Worm (Caenorhabditis elegans): Measurements from ENCODE around the gene pdi-2.

Gene pdi-2

DNA sequence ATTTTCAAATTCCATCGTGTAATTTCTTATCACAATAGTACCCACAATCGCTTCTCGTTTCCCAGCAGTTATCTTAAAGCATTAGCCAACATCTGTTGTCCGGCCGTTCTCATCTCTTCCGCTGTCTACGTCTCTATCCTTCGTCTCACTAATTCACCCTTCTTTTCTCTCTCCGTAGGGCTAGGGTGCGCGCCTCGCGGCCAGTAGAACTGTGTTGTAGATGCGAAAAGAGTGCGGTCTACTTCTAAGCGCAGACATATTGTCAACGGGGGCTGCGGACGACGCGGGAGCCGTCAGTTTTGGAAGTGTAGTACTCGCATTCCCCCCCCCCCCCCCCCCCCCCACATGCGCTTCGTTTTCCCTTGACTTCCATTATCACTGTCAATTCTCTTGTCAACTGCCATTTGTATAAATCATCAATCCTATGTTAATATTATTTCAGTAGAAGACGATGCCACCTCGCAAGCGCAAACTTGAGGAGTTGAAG lies 10.3 kb upstream of the pdi-2 start, which contains the start of gene spr-3:
spr-3 (plus strand) TSS at position 437 of the 487 bp plus-strand sequence.
- no peak for TF ChIP-seq tbx-8 (GFP tag; optimal IDR thresholded peaks at IDR 0.05)
- no peak for TF ChIP-seq bed-3 (GFP tag; optimal IDR thresholded peaks at IDR 0.05)
- no peak for TF ChIP-seq nhr-2 (tag; optimal IDR thresholded peaks at IDR 0.05)
- no peak for TF ChIP-seq unc-39 (tag; optimal IDR thresholded peaks at IDR 0.05)
- no peak for TF ChIP-seq ceh-43 (GFP tag; optimal IDR thresholded peaks at IDR 0.05)
- no peak for TF ChIP-seq nhr-237 (tag; optimal IDR thresholded peaks at IDR 0.05)
- TF ChIP-seq unc-62 (GFP tag; optimal IDR thresholded peaks at IDR 0.05): no peak
- no peak for TF ChIP-seq hlh-1 (tag; optimal IDR thresholded peaks at IDR 0.05)
- TF ChIP-seq nhr-12 (tag; optimal IDR thresholded peaks at IDR 0.05): no peak
- TF ChIP-seq mls-2 (tag; optimal IDR thresholded peaks at IDR 0.05): peak; percentile 3
- peak; percentile 86 for TF ChIP-seq ham-2 (GFP tag; optimal IDR thresholded peaks at IDR 0.05)
- no peak for TF ChIP-seq elt-1 (tag; optimal IDR thresholded peaks at IDR 0.05; ENCODE audit: borderline replicate concordance, insufficient read depth)
- no peak for TF ChIP-seq mab-5 (tag; optimal IDR thresholded peaks at IDR 0.05)
- TF ChIP-seq nhr-76 (tag; optimal IDR thresholded peaks at IDR 0.05): no peak
- TF ChIP-seq elt-3 (tag; optimal IDR thresholded peaks at IDR 0.05): no peak
- TF ChIP-seq M03D4.4 (tag; optimal IDR thresholded peaks at IDR 0.05): no peak
- TF ChIP-seq ceh-83 (GFP tag; optimal IDR thresholded peaks at IDR 0.05): no peak
- TF ChIP-seq flh-1 (GFP tag; optimal IDR thresholded peaks at IDR 0.05): no peak
- TF ChIP-seq ztf-11 (tag; optimal IDR thresholded peaks at IDR 0.05): no peak
- TF ChIP-seq sem-2 (GFP tag; optimal IDR thresholded peaks at IDR 0.05): no peak
- TF ChIP-seq lsy-2 (tag; optimal IDR thresholded peaks at IDR 0.05): no peak
- no peak for TF ChIP-seq zip-8 (tag; optimal IDR thresholded peaks at IDR 0.05)
- no peak for TF ChIP-seq nhr-28 (tag; optimal IDR thresholded peaks at IDR 0.05)
- no peak for TF ChIP-seq unc-120 (tag; optimal IDR thresholded peaks at IDR 0.05; ENCODE audit: poor library complexity, severe bottlenecking)
- TF ChIP-seq lin-13 (tag; optimal IDR thresholded peaks at IDR 0.05): no peak
- TF ChIP-seq lin-32 (GFP tag; optimal IDR thresholded peaks at IDR 0.05): peak; percentile 85
- no peak for TF ChIP-seq ceh-39 (tag; optimal IDR thresholded peaks at IDR 0.05)
- TF ChIP-seq cnd-1 (tag; optimal IDR thresholded peaks at IDR 0.05): peak; percentile 30
- TF ChIP-seq mep-1 (tag; optimal IDR thresholded peaks at IDR 0.05): no peak
- TF ChIP-seq ces-1 (GFP tag; optimal IDR thresholded peaks at IDR 0.05): peak; percentile 18
- TF ChIP-seq sptf-1 (tag; optimal IDR thresholded peaks at IDR 0.05): peak; percentile 38
- no peak for TF ChIP-seq drap-1 (GFP tag; optimal IDR thresholded peaks at IDR 0.05)
- no peak for TF ChIP-seq snpc-4 (tag; optimal IDR thresholded peaks at IDR 0.05)
- no peak for TF ChIP-seq blmp-1 (tag; optimal IDR thresholded peaks at IDR 0.05)
- peak; percentile 20 for TF ChIP-seq pha-4 (tag; optimal IDR thresholded peaks at IDR 0.05)

ce11 chrX:4516758-4517157 lies 7.2 kb upstream of the pdi-2 start:
- no peak for TF ChIP-seq M03D4.4 (tag; optimal IDR thresholded peaks at IDR 0.05)
- peak; percentile 53 for TF ChIP-seq ces-1 (GFP tag; optimal IDR thresholded peaks at IDR 0.05)

DNA sequence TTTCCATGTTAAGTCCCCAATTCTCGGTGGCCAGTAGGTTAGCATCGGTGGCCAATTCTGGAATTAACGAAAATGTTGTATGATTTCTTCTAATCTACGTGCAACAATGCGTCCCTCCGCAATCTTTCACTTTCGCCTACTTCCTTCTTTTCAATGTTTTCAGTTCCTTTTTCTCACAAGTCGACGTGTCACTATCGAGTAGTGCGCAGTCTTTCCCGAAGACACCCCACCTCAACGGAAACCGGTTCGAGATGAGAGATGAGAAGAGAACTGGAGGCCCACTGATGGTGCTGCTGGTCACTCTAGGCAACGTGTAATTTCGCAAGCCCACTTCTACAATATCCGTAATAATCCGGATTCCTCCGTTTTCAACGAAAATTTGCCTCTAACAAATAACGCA lies 4.0 kb upstream of the pdi-2 start:
- TF ChIP-seq lin-13 (tag; optimal IDR thresholded peaks at IDR 0.05) (no peak), elt-3 (tag; optimal IDR thresholded peaks at IDR 0.05) (no peak), nhr-76 (tag; optimal IDR thresholded peaks at IDR 0.05) (no peak), ham-2 (GFP tag; optimal IDR thresholded peaks at IDR 0.05) (no peak), mep-1 (tag; optimal IDR thresholded peaks at IDR 0.05) (no peak), drap-1 (GFP tag; optimal IDR thresholded peaks at IDR 0.05) (no peak), pha-4 (tag; optimal IDR thresholded peaks at IDR 0.05) (no peak), nhr-237 (tag; optimal IDR thresholded peaks at IDR 0.05) (no peak), elt-1 (tag; optimal IDR thresholded peaks at IDR 0.05; ENCODE audit: borderline replicate concordance, insufficient read depth) (no peak), hlh-1 (tag; optimal IDR thresholded peaks at IDR 0.05) (no peak), unc-39 (tag; optimal IDR thresholded peaks at IDR 0.05) (no peak), ceh-83 (GFP tag; optimal IDR thresholded peaks at IDR 0.05) (no peak), nhr-2 (tag; optimal IDR thresholded peaks at IDR 0.05) (no peak), snpc-4 (tag; optimal IDR thresholded peaks at IDR 0.05) (no peak), ceh-43 (GFP tag; optimal IDR thresholded peaks at IDR 0.05) (no peak), ceh-39 (tag; optimal IDR thresholded peaks at IDR 0.05) (no peak)

DNA sequence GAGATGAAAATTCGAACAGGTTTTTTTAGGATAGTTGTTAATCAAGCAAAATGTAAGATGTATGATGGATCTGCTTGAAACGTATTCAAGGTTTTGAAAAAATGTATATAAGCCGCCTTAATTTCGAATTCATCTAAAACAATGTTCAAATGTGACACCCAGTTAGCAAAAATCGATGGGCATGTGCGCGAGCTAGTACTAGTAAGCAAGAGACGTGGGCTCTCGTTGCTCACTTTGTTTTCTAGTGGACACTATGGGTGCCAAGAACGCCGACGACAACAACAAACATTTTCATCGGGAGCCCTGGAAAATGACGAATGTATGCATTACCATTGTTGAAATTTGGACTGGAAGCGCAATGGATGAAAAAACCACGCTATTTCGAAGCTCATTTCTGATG lies 2.8 kb upstream of the pdi-2 start:
- TF ChIP-seq ces-1 (GFP tag; optimal IDR thresholded peaks at IDR 0.05): peak; percentile 55
- TF ChIP-seq ham-2 (GFP tag; optimal IDR thresholded peaks at IDR 0.05): no peak

Data from whole organism, mixed stage, embryonic.